Worm (Caenorhabditis elegans): ENCODE results near the gene F46F2.5.

- no peak for TF ChIP-seq unc-62 (GFP tag; optimal IDR thresholded peaks at IDR 0.05)
- no peak for TF ChIP-seq ztf-22 (GFP tag; optimal IDR thresholded peaks at IDR 0.05)
These were observed 32.0 kb upstream of the F46F2.5 start, which contains the start of gene H03A11.2 for ce11 chrX:15230394-15230968.

Data from whole organism, young adult.